Worm (Caenorhabditis elegans) whole organism, early embryonic: ENCODE results near the gene pus-1.

Experiments
- B0310.2 ChIP-seq: sonication (generic microtip); optimal IDR thresholded peaks from 2 replicates; lab custom pipeline; 2016; ENCODE audit warnings: mild to moderate bottlenecking, missing genetic modification characterization, missing compliant biosample characterization
- F13C5.2 ChIP-seq: sonication (generic microtip); optimal IDR thresholded peaks from 2 replicates; lab custom pipeline; 2017; ENCODE audit warnings: mild to moderate bottlenecking, missing genetic modification characterization, inconsistent platforms, missing compliant biosample characterization
- aly-1 ChIP-seq: sonication (generic microtip); optimal IDR thresholded peaks from 2 replicates; lab custom pipeline; 2016; ENCODE audit warnings: missing genetic modification characterization, missing compliant biosample characterization
- ama-1 ChIP-seq: fragments of 150-350 bp; optimal IDR thresholded peaks from 2 replicates; lab custom pipeline; 2014
- ceh-13 ChIP-seq: fragments of 200-800 bp; sonication (Bioruptor generic); optimal IDR thresholded peaks from 2 replicates; lab custom pipeline; 2018; ENCODE audit warnings: mild to moderate bottlenecking, missing genetic modification characterization, missing compliant biosample characterization
- ceh-36 ChIP-seq: sonication (generic microtip); optimal IDR thresholded peaks from 2 replicates; lab custom pipeline; 2016; ENCODE audit warnings: missing genetic modification characterization, inconsistent platforms, missing compliant biosample characterization
- ets-7 ChIP-seq: sonication (generic microtip); optimal IDR thresholded peaks from 2 replicates; lab custom pipeline; 2016; ENCODE audit warnings: missing genotype, missing genetic modification characterization, missing compliant biosample characterization
- flt-1 ChIP-seq: fragments of 200-800 bp; sonication (Bioruptor generic); IDR thresholded peaks from 2 replicates; pipeline ENCODE4 v1.3.6; 2022; ENCODE audit warnings: missing genetic modification characterization, missing compliant biosample characterization
- hmbx-1 ChIP-seq: sonication (generic microtip); optimal IDR thresholded peaks from 2 replicates; lab custom pipeline; 2016; ENCODE audit warnings: mild to moderate bottlenecking, missing genetic modification characterization, missing compliant biosample characterization
- hmg-4 ChIP-seq: fragments of 200-800 bp; sonication (Bioruptor generic); optimal IDR thresholded peaks from 2 replicates; lab custom pipeline; 2018; ENCODE audit warnings: mild to moderate bottlenecking, missing genetic modification characterization, missing compliant biosample characterization
- hnd-1 ChIP-seq: sonication (generic microtip); optimal IDR thresholded peaks from 2 replicates; lab custom pipeline; 2016; ENCODE audit warnings: missing genetic modification characterization, missing compliant biosample characterization
- pes-1 ChIP-seq: fragments of 200-800 bp; sonication (Bioruptor generic); IDR thresholded peaks from 2 replicates; pipeline ENCODE4 v1.3.6; 2022; ENCODE audit warnings: missing genetic modification reagents, missing genetic modification characterization, missing compliant biosample characterization
- scrt-1 ChIP-seq: fragments of 200-800 bp; sonication (Bioruptor generic); IDR thresholded peaks from 2 replicates; pipeline ENCODE4 v1.3.6; 2022; ENCODE audit warnings: missing genetic modification characterization, missing compliant biosample characterization
- sea-1 ChIP-seq: fragments of 200-800 bp; sonication (Bioruptor generic); conservative IDR thresholded peaks from 2 replicates; pipeline ENCODE4 v1.3.6; 2022; ENCODE audit warnings: missing genetic modification characterization, missing compliant biosample characterization
- tbx-11 ChIP-seq: fragments of 200-800 bp; sonication (Bioruptor generic); IDR thresholded peaks from 2 replicates; pipeline ENCODE4 v1.3.6; 2022; ENCODE audit warnings: missing genetic modification characterization, missing compliant biosample characterization
- tbx-37 ChIP-seq: fragments of 200-800 bp; sonication (Bioruptor generic); conservative IDR thresholded peaks from 2 replicates; pipeline ENCODE4 v1.3.6; 2022; ENCODE audit warnings: missing genetic modification reagents, missing genetic modification characterization, missing compliant biosample characterization
- tra-4 ChIP-seq: sonication (generic microtip); optimal IDR thresholded peaks from 2 replicates; lab custom pipeline; 2017; ENCODE audit warnings: missing genetic modification characterization, missing compliant biosample characterization

Gene pus-1

ce11 chrV:16794828-16795354, at the start of gene pus-1, which contains the start of gene ctps-1:
TSS of gene pus-1 (minus strand) at chrV:16794952.
TSS of gene ctps-1 (plus strand) at chrV:16794878.
- TF ChIP-seq flt-1 (GFP tag; lab: Robert Waterston, UW), result 0 out of 2 replicates have a peak, but pooled peaks have one; percentile 18
- no peak for TF ChIP-seq hnd-1 (tag; lab: Kevin White, UChicago)
- TF ChIP-seq sea-1 (GFP tag; lab: Robert Waterston, UW), result no peak
- no peak for TF ChIP-seq pes-1 (GFP tag; lab: Robert Waterston, UW)
- TF ChIP-seq ama-1 (lab: Kevin White, UChicago), result no peak

- TF ChIP-seq aly-1 (tag; lab: Kevin White, UChicago) (no peak), tbx-37 (GFP tag; lab: Robert Waterston, UW) (no peak), B0310.2 (no peak), ceh-36 (no peak), ets-7 (tag; lab: Kevin White, UChicago) (no peak), F13C5.2 (tag; lab: Kevin White, UChicago) (no peak)
Observed at ce11 chrV:16842941-16843340, 48.2 kb upstream of the pus-1 start, which contains the start of gene clec-25. TSS of gene clec-25 (plus strand) at chrV:16843241.

- TF ChIP-seq sea-1 (GFP tag; lab: Robert Waterston, UW) (no peak), F13C5.2 (tag; lab: Kevin White, UChicago) (no peak), tbx-37 (GFP tag; lab: Robert Waterston, UW) (no peak), tra-4 (tag; lab: Kevin White, UChicago) (no peak), ceh-13 (GFP tag; lab: Kevin White, UChicago) (no peak), tbx-11 (GFP tag; lab: Robert Waterston, UW) (no peak), flt-1 (GFP tag; lab: Robert Waterston, UW) (no peak)
Observed at ce11 chrV:16840961-16841360, 46.2 kb upstream of the pus-1 start, which contains the start of gene clec-40. TSS of gene clec-40 (minus strand) at chrV:16841061.

ce11 chrV:16840283-16840682, 45.5 kb upstream of the pus-1 start:
- TF ChIP-seq tra-4 (tag; lab: Kevin White, UChicago) (no peak), aly-1 (tag; lab: Kevin White, UChicago) (no peak), F13C5.2 (tag; lab: Kevin White, UChicago) (no peak), ama-1 (lab: Kevin White, UChicago) (no peak), tbx-37 (GFP tag; lab: Robert Waterston, UW) (no peak), tbx-11 (GFP tag; lab: Robert Waterston, UW) (no peak), ets-7 (tag; lab: Kevin White, UChicago) (no peak), ceh-36 (no peak), hnd-1 (tag; lab: Kevin White, UChicago) (no peak), sea-1 (GFP tag; lab: Robert Waterston, UW) (no peak)

ce11 chrV:16838435-16838834, 43.7 kb upstream of the pus-1 start:
- TF ChIP-seq tbx-37 (GFP tag; lab: Robert Waterston, UW) (no peak), pes-1 (GFP tag; lab: Robert Waterston, UW) (no peak), ama-1 (lab: Kevin White, UChicago) (no peak), scrt-1 (GFP tag; lab: Robert Waterston, UW) (no peak), F13C5.2 (tag; lab: Kevin White, UChicago) (no peak), tbx-11 (GFP tag; lab: Robert Waterston, UW) (no peak), ceh-13 (GFP tag; lab: Kevin White, UChicago) (no peak), B0310.2 (no peak), hmbx-1 (tag; lab: Kevin White, UChicago) (no peak), tra-4 (tag; lab: Kevin White, UChicago) (no peak), sea-1 (GFP tag; lab: Robert Waterston, UW) (no peak), hnd-1 (tag; lab: Kevin White, UChicago) (no peak), ceh-36 (no peak), aly-1 (tag; lab: Kevin White, UChicago) (no peak), hmg-4 (GFP tag; lab: Kevin White, UChicago) (no peak), ets-7 (tag; lab: Kevin White, UChicago) (no peak), flt-1 (GFP tag; lab: Robert Waterston, UW) (no peak)

- TF ChIP-seq tbx-37 (GFP tag; lab: Robert Waterston, UW) (no peak), hmg-4 (GFP tag; lab: Kevin White, UChicago) (no peak), sea-1 (GFP tag; lab: Robert Waterston, UW) (no peak), flt-1 (GFP tag; lab: Robert Waterston, UW) (no peak), aly-1 (tag; lab: Kevin White, UChicago) (no peak), ceh-13 (GFP tag; lab: Kevin White, UChicago) (no peak), scrt-1 (GFP tag; lab: Robert Waterston, UW) (no peak), F13C5.2 (tag; lab: Kevin White, UChicago) (no peak), hnd-1 (tag; lab: Kevin White, UChicago) (no peak), ama-1 (lab: Kevin White, UChicago) (no peak), ets-7 (tag; lab: Kevin White, UChicago) (no peak), ceh-36 (no peak), tra-4 (tag; lab: Kevin White, UChicago) (no peak), tbx-11 (GFP tag; lab: Robert Waterston, UW) (no peak), B0310.2 (no peak), hmbx-1 (tag; lab: Kevin White, UChicago) (no peak), pes-1 (GFP tag; lab: Robert Waterston, UW) (no peak)
Observed at ce11 chrV:16836100-16836499, 41.3 kb upstream of the pus-1 start.

ce11 chrV:16834989-16835388, 40.2 kb upstream of the pus-1 start, which contains the start of gene tni-3:
TSS of gene tni-3 (minus strand) at chrV:16835128.
- TF ChIP-seq flt-1 (GFP tag; lab: Robert Waterston, UW) (no peak), ets-7 (tag; lab: Kevin White, UChicago) (no peak), B0310.2 (no peak)
